Worm (Caenorhabditis elegans) whole organism, midembryonic: ENCODE measurements around the gene K12H6.7.

Experiments
- T22C8.4 ChIP-seq: fragments of 200-800 bp; sonication (Bioruptor generic); IDR thresholded peaks from 2 replicates; pipeline ENCODE4 v1.3.6; 2022; ENCODE audit warnings: missing genetic modification characterization, missing compliant biosample characterization
- cog-1 ChIP-seq: sonication (generic microtip); optimal IDR thresholded peaks from 2 replicates; lab custom pipeline; 2016; ENCODE audit warnings: missing genetic modification characterization, missing compliant biosample characterization
- flt-1 ChIP-seq: fragments of 200-800 bp; sonication (Bioruptor generic); IDR thresholded peaks from 2 replicates; pipeline ENCODE4 v1.3.6; 2022; ENCODE audit warnings: missing genetic modification characterization, missing compliant biosample characterization
- klf-2 ChIP-seq: fragments of 200-800 bp; sonication (Bioruptor generic); conservative IDR thresholded peaks from 2 replicates; pipeline ENCODE4 v1.3.6; 2022; ENCODE audit warnings: missing genetic modification reagents, missing genetic modification characterization, missing compliant biosample characterization
- med-1 ChIP-seq: sonication (generic microtip); optimal IDR thresholded peaks from 2 replicates; lab custom pipeline; 2017; ENCODE audit warnings: missing genetic modification characterization, mild to moderate bottlenecking, missing compliant biosample characterization, antibody characterized with exemption, missing genetic modification reagents; ENCODE audit not compliant: insufficient read depth
- ref-1 ChIP-seq: fragments of 200-800 bp; sonication (Bioruptor generic); conservative IDR thresholded peaks from 2 replicates; pipeline ENCODE4 v1.3.6; 2022; ENCODE audit warnings: missing genetic modification reagents, missing genetic modification characterization, missing compliant biosample characterization
- tab-1 ChIP-seq: fragments of 200-800 bp; sonication (Bioruptor generic); IDR thresholded peaks from 2 replicates; pipeline ENCODE4 v1.3.6; 2022; ENCODE audit warnings: missing genetic modification characterization, missing compliant biosample characterization
- ztf-29 ChIP-seq: fragments of 200-800 bp; sonication (Bioruptor generic); IDR thresholded peaks from 2 replicates; pipeline ENCODE4 v1.3.6; 2022; ENCODE audit warnings: missing genetic modification reagents, missing genetic modification characterization, missing compliant biosample characterization

- TF ChIP-seq med-1 (GFP tag; lab: Kevin White, UChicago) (no peak), ref-1 (no peak), klf-2 (GFP tag; lab: Robert Waterston, UW) (no peak), ztf-29 (no peak), cog-1 (tag; lab: Kevin White, UChicago) (no peak), T22C8.4 (GFP tag; lab: Robert Waterston, UW) (no peak), tab-1 (GFP tag; lab: Robert Waterston, UW) (no peak), flt-1 (GFP tag; lab: Robert Waterston, UW) (no peak)
Observed at ce11 chrII:2864229-2864628, 27.5 kb upstream of the K12H6.7 start, which contains the start of gene Y110A2AL.5.
